Fruit fly (Drosophila melanogaster) whole organism, embryonic: ENCODE data around the gene cold.

Source experiments
- Ada2b ChIP-seq: fragments of 200-800 bp; sonication (Bioruptor generic); IDR thresholded peaks from 2 replicates; pipeline ENCODE4 v1.3.6; 2022; ENCODE audit warnings: missing biosample characterization, missing genetic modification characterization
- Adf1 ChIP-seq: fragments of 200-800 bp; sonication (Bioruptor generic); IDR thresholded peaks from 2 replicates; pipeline ENCODE4 v1.3.6; 2022; ENCODE audit warnings: missing biosample characterization, missing genetic modification characterization
- Aef1 ChIP-seq: fragments of 200-800 bp; sonication (Bioruptor generic); IDR thresholded peaks from 3 replicates; pipeline ENCODE4 v1.3.6; 2022; ENCODE audit warnings: missing biosample characterization, missing genetic modification characterization
- CG12219 ChIP-seq: fragments of 200-800 bp; sonication (Bioruptor generic); optimal IDR thresholded peaks from 3 replicates; lab custom pipeline; 2018; ENCODE audit warnings: missing biosample characterization, mild to moderate bottlenecking, missing genetic modification characterization
- CG14860 ChIP-seq: fragments of 200-800 bp; sonication (Bioruptor generic); IDR thresholded peaks from 3 replicates; pipeline ENCODE4 v1.3.6; 2022; ENCODE audit warnings: missing biosample characterization, missing genetic modification characterization; ENCODE audit not compliant: partially characterized antibody
- CG14965 ChIP-seq: fragments of 200-800 bp; sonication (Bioruptor generic); optimal IDR thresholded peaks from 2 replicates; lab custom pipeline; 2016; ENCODE audit warnings: missing biosample characterization, missing genetic modification characterization, borderline replicate concordance
- CG17361 ChIP-seq: fragments of 200-800 bp; sonication (Bioruptor generic); IDR thresholded peaks from 3 replicates; pipeline ENCODE4 v1.3.6; 2022; ENCODE audit warnings: missing biosample characterization, missing genetic modification characterization
- CG18764 ChIP-seq: fragments of 200-800 bp; sonication (Bioruptor generic); optimal IDR thresholded peaks from 3 replicates; lab custom pipeline; 2016; ENCODE audit warnings: missing biosample characterization, missing genetic modification characterization
- CG2116 ChIP-seq: fragments of 200-800 bp; sonication (Bioruptor generic); optimal IDR thresholded peaks from 3 replicates; lab custom pipeline; 2018; ENCODE audit warnings: missing biosample characterization, mild to moderate bottlenecking, missing genetic modification characterization
- CG2129 ChIP-seq: fragments of 200-800 bp; sonication (Bioruptor generic); IDR thresholded peaks from 2 replicates; pipeline ENCODE4 v1.3.6; 2022; ENCODE audit warnings: missing biosample characterization, missing genetic modification characterization; ENCODE audit not compliant: partially characterized antibody
- CG31441 ChIP-seq: fragments of 200-800 bp; sonication (Bioruptor generic); IDR thresholded peaks from 2 replicates; pipeline ENCODE4 v1.3.6; 2022; ENCODE audit warnings: missing biosample characterization, missing genetic modification characterization
- CG32772 ChIP-seq: fragments of 200-800 bp; sonication (Bioruptor generic); IDR thresholded peaks from 2 replicates; pipeline ENCODE4 v1.3.6; 2022; ENCODE audit warnings: missing biosample characterization, missing genetic modification characterization
- CG3847 ChIP-seq: fragments of 200-800 bp; sonication (Bioruptor generic); IDR thresholded peaks from 2 replicates; pipeline ENCODE4 v1.3.6; 2022; ENCODE audit warnings: missing biosample characterization, missing genetic modification characterization
- CG4424 ChIP-seq: fragments of 200-800 bp; sonication (Bioruptor generic); optimal IDR thresholded peaks from 3 replicates; lab custom pipeline; 2016; ENCODE audit warnings: missing biosample characterization, missing genetic modification characterization
- CG6254 ChIP-seq: fragments of 200-800 bp; sonication (Bioruptor generic); optimal IDR thresholded peaks from 3 replicates; lab custom pipeline; 2017; ENCODE audit warnings: mild to moderate bottlenecking, missing biosample characterization, missing genetic modification reagents, missing genetic modification characterization
- CG7372 ChIP-seq: fragments of 200-800 bp; sonication (Bioruptor generic); IDR thresholded peaks from 2 replicates; pipeline ENCODE4 v1.3.6; 2022; ENCODE audit warnings: missing biosample characterization, missing genetic modification characterization
- CG7928 ChIP-seq: fragments of 200-800 bp; sonication (Bioruptor generic); optimal IDR thresholded peaks from 2 replicates; lab custom pipeline; 2017; ENCODE audit warnings: missing biosample characterization, mild to moderate bottlenecking, missing genetic modification characterization
- D19B ChIP-seq: fragments of 200-800 bp; sonication (Bioruptor generic); optimal IDR thresholded peaks from 2 replicates; lab custom pipeline; 2017; ENCODE audit warnings: missing biosample characterization, mild to moderate bottlenecking, missing genetic modification characterization
- Doc3 ChIP-seq: fragments of 200-800 bp; sonication (Bioruptor generic); IDR thresholded peaks from 3 replicates; pipeline ENCODE4 v1.3.6; 2022; ENCODE audit warnings: missing biosample characterization, missing genetic modification characterization; ENCODE audit not compliant: partially characterized antibody
- E2f2 ChIP-seq: fragments of 200-800 bp; sonication (Bioruptor generic); IDR thresholded peaks from 2 replicates; pipeline ENCODE4 v1.3.6; 2022; ENCODE audit warnings: missing biosample characterization, missing genetic modification characterization
- ERR ChIP-seq: fragments of 200-800 bp; sonication (Bioruptor generic); optimal IDR thresholded peaks from 2 replicates; lab custom pipeline; 2016; ENCODE audit warnings: missing biosample characterization, missing genetic modification characterization
- Elba2 ChIP-seq: fragments of 200-800 bp; sonication (Bioruptor generic); optimal IDR thresholded peaks from 3 replicates; lab custom pipeline; 2016; ENCODE audit warnings: missing biosample characterization, missing genetic modification characterization
- Gug ChIP-seq: fragments of 200-800 bp; sonication (Bioruptor generic); IDR thresholded peaks from 4 replicates; pipeline ENCODE4 v1.3.6; 2022; ENCODE audit warnings: missing biosample characterization, missing genetic modification characterization
- H2.0 ChIP-seq: fragments of 200-800 bp; sonication (Bioruptor generic); IDR thresholded peaks from 2 replicates; pipeline ENCODE4 v1.3.6; 2022; ENCODE audit warnings: missing biosample characterization, missing genetic modification characterization
- Hmx ChIP-seq: fragments of 200-800 bp; sonication (Bioruptor generic); optimal IDR thresholded peaks from 2 replicates; lab custom pipeline; 2016; ENCODE audit warnings: missing biosample characterization, missing genetic modification characterization
- Lpt ChIP-seq: fragments of >200 bp; optimal IDR thresholded peaks from 2 replicates; lab custom pipeline; 2018; ENCODE audit warnings: missing biosample characterization, missing genetic modification characterization
- MBD-R2 ChIP-seq: fragments of 200-800 bp; sonication (Bioruptor generic); IDR thresholded peaks from 2 replicates; pipeline ENCODE4 v1.3.6; 2022; ENCODE audit warnings: missing biosample characterization, missing genetic modification characterization
- Oli ChIP-seq: fragments of 200-800 bp; sonication (Bioruptor generic); optimal IDR thresholded peaks from 2 replicates; lab custom pipeline; 2018; ENCODE audit warnings: missing biosample characterization, mild to moderate bottlenecking, missing genetic modification characterization, moderate library complexity
- Ssrp ChIP-seq: fragments of 200-800 bp; sonication (Bioruptor generic); optimal IDR thresholded peaks from 2 replicates; lab custom pipeline; 2018; ENCODE audit warnings: missing biosample characterization, mild to moderate bottlenecking, missing genetic modification characterization, moderate library complexity
- Stat92E ChIP-seq, 3 experiments: fragments of >200 bp in 2 of 3; fragments of 200-800 bp in 1 of 3; sonication (Bioruptor generic) in 1 of 3; optimal IDR thresholded peaks; 2 replicates each; lab custom pipeline; 2017 to 2019; ENCODE audit warnings: missing biosample characterization in 3 of 3, missing genetic modification characterization in 3 of 3, mild to moderate bottlenecking in 1 of 3, moderate library complexity in 1 of 3
- aop ChIP-seq: fragments of 200-800 bp; sonication (Bioruptor generic); IDR thresholded peaks from 2 replicates; pipeline ENCODE4 v1.3.6; 2022; ENCODE audit warnings: missing biosample characterization, missing genetic modification characterization
- ara ChIP-seq: fragments of 200-800 bp; sonication (Bioruptor generic); IDR thresholded peaks from 2 replicates; pipeline ENCODE4 v1.3.6; 2022; ENCODE audit warnings: missing biosample characterization, missing genetic modification characterization
- cg ChIP-seq: fragments of 200-800 bp; sonication (Bioruptor generic); optimal IDR thresholded peaks from 3 replicates; lab custom pipeline; 2019; ENCODE audit warnings: missing biosample characterization, mild to moderate bottlenecking, missing genetic modification characterization, moderate library complexity
- fd64A ChIP-seq: fragments of 200-800 bp; sonication (Bioruptor generic); optimal IDR thresholded peaks from 3 replicates; lab custom pipeline; 2018; ENCODE audit warnings: missing biosample characterization, mild to moderate bottlenecking, missing genetic modification characterization
- gsb ChIP-seq: fragments of 200-800 bp; sonication (Bioruptor generic); IDR thresholded peaks from 2 replicates; pipeline ENCODE4 v1.3.6; 2022; ENCODE audit warnings: missing biosample characterization, missing genetic modification characterization
- hb ChIP-seq: fragments of 200-800 bp; sonication (Bioruptor generic); IDR thresholded peaks from 3 replicates; pipeline ENCODE4 v1.3.6; 2022; ENCODE audit warnings: missing biosample characterization, missing genetic modification characterization; ENCODE audit not compliant: partially characterized antibody
- hkb ChIP-seq, 2 experiments: fragments of 200-800 bp in 1 of 2; fragments of >200 bp in 1 of 2; sonication (Bioruptor generic) in 1 of 2; IDR thresholded peaks in 1 of 2; optimal IDR thresholded peaks in 1 of 2; 2 replicates each; pipeline versions ENCODE4 v1.3.6 to Lab custom; 2017 to 2022; ENCODE audit warnings: missing biosample characterization in 1 of 2, missing genetic modification characterization in 1 of 2
- lilli ChIP-seq: fragments of 200-800 bp; sonication (Bioruptor generic); optimal IDR thresholded peaks from 3 replicates; lab custom pipeline; 2016; ENCODE audit warnings: missing biosample characterization, missing genetic modification characterization
- pzg ChIP-seq: fragments of 200-800 bp; sonication (Bioruptor generic); optimal IDR thresholded peaks from 3 replicates; lab custom pipeline; 2018; ENCODE audit warnings: missing biosample characterization, mild to moderate bottlenecking, missing genetic modification characterization, moderate library complexity
- sens ChIP-seq: fragments of 200-800 bp; sonication (Bioruptor generic); peaks from one replicate; lab custom pipeline; 2016; ENCODE audit warnings: missing biosample characterization, missing genetic modification characterization
- sna ChIP-seq: fragments of 200-800 bp; sonication (Bioruptor generic); IDR thresholded peaks from 2 replicates; pipeline ENCODE4 v1.3.6; 2022; ENCODE audit warnings: missing biosample characterization, missing genetic modification characterization; ENCODE audit not compliant: partially characterized antibody
- ssp ChIP-seq: fragments of 200-800 bp; sonication (Bioruptor generic); IDR thresholded peaks from 2 replicates; pipeline ENCODE4 v1.3.6; 2022; ENCODE audit warnings: missing biosample characterization, missing genetic modification characterization
- tgo ChIP-seq: fragments of 200-800 bp; sonication (Bioruptor generic); IDR thresholded peaks from 3 replicates; pipeline ENCODE4 v1.3.6; 2022; ENCODE audit warnings: missing biosample characterization, missing genetic modification characterization
- tup ChIP-seq: fragments of 200-800 bp; sonication (Bioruptor generic); optimal IDR thresholded peaks from 2 replicates; lab custom pipeline; 2016; ENCODE audit warnings: missing biosample characterization, mild to moderate bottlenecking, missing genetic modification characterization, moderate library complexity
- tx ChIP-seq: fragments of 200-800 bp; sonication (Bioruptor generic); optimal IDR thresholded peaks from 2 replicates; lab custom pipeline; 2016; ENCODE audit warnings: missing biosample characterization, missing genetic modification characterization
- vvl ChIP-seq: fragments of 200-800 bp; sonication (Bioruptor generic); IDR thresholded peaks from 2 replicates; pipeline ENCODE4 v1.3.6; 2022; ENCODE audit warnings: missing biosample characterization, missing genetic modification characterization
- wek ChIP-seq: fragments of 200-800 bp; sonication (Bioruptor generic); optimal IDR thresholded peaks from 3 replicates; lab custom pipeline; 2018; ENCODE audit warnings: missing biosample characterization, mild to moderate bottlenecking, missing genetic modification characterization, moderate library complexity
- zf30C ChIP-seq: fragments of 200-800 bp; sonication (Bioruptor generic); optimal IDR thresholded peaks from 3 replicates; lab custom pipeline; 2018; ENCODE audit warnings: missing biosample characterization, mild to moderate bottlenecking, missing genetic modification characterization
- zfh1 ChIP-seq: fragments of 200-800 bp; sonication (Bioruptor generic); IDR thresholded peaks from 3 replicates; pipeline ENCODE4 v1.3.6; 2022; ENCODE audit warnings: missing biosample characterization, missing genetic modification characterization

The cold gene

DNA sequence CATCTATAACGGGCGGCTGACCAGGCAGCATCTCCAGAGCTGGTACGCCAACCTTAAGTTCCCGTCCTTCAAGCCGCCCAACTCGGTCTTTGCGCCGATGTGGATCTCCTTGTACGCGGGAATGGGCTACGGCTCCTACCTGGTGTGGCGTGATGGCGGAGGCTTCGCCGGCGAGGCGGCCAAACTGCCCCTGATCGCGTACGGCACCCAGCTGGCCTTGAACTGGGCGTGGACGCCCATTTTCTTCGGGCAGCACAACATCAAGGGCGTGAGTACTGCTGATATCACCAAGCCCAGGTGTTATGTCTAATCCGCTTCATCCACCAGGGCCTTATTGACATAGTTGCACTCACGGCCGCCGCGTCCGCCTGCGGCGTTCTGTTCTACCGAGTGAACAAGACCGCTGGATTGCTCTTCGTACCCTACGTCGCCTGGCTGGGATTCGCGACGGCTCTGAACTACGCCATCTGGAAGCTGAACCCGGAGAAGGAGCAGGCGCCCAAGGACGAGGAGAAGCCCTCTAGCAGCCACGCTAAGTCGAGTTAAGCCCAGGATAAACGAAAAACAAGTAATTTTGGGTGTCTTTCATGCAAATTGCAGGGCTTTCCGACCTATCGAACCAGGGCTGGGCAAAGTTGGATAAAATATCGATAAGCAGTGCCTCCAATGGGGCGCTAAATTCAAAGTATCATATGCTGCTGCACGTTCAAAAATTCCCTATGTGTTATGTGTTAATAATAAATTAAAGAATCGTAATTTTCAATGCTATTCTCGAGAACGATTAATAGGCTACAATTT is 14.1 kb upstream of the cold start, which contains the start of gene rempA (continued):
- TF ChIP-seq pzg (GFP tag; lab: Kevin White, UChicago) (peak; percentile 41), Aef1 (no peak), aop (GFP tag; lab: Robert Waterston, UW) (no peak), CG6254 (GFP tag; lab: Kevin White, UChicago) (no peak), CG4424 (GFP tag; lab: Kevin White, UChicago) (no peak), CG14965 (no peak), fd64A (no peak), tx (GFP tag; lab: Kevin White, UChicago) (no peak), sens (no peak), hb (peak; percentile 66; the same call in 1 of the 3 replicates), CG2129 (GFP tag; lab: Robert Waterston, UW) (peak; percentile 43), Ssrp (tag; lab: Kevin White, UChicago) (no peak), sna (GFP tag; lab: Robert Waterston, UW) (peak; percentile 64), Elba2 (GFP tag; lab: Kevin White, UChicago) (no peak), CG7928 (GFP tag; lab: Kevin White, UChicago) (peak; percentile 91), vvl (GFP tag; lab: Robert Waterston, UW) (0 out of 2 replicates have a peak, but pooled peaks have one; percentile 12), Lpt (GFP tag; lab: Kevin White, UChicago) (no peak), CG18764 (GFP tag; lab: Kevin White, UChicago) (no peak), CG3847 (GFP tag; lab: Robert Waterston, UW) (no peak), CG7372 (GFP tag; lab: Robert Waterston, UW) (no peak), Ada2b (GFP tag; lab: Robert Waterston, UW) (no peak), CG32772 (GFP tag; lab: Robert Waterston, UW) (no peak), zfh1 (GFP tag; lab: Robert Waterston, UW) (no peak), H2.0 (GFP tag; lab: Robert Waterston, UW) (no peak), E2f2 (GFP tag; lab: Robert Waterston, UW) (peak; percentile 94), ssp (GFP tag; lab: Robert Waterston, UW) (no peak), tgo (GFP tag; lab: Robert Waterston, UW) (no peak), CG14860 (GFP tag; lab: Robert Waterston, UW) (peak; percentile 54; the same call in 2 of the 3 replicates), CG31441 (GFP tag; lab: Robert Waterston, UW) (no peak), lilli (GFP tag; lab: Kevin White, UChicago) (no peak), gsb (GFP tag; lab: Robert Waterston, UW) (no peak), zf30C (GFP tag; lab: Kevin White, UChicago) (no peak), CG12219 (GFP tag; lab: Kevin White, UChicago) (no peak), wek (GFP tag; lab: Kevin White, UChicago) (no peak), Adf1 (no peak), Doc3 (peak; percentile 60), cg (GFP tag; lab: Kevin White, UChicago) (no peak), Stat92E (GFP tag; optimal IDR thresholded peaks at IDR 0.05; lab: Kevin White, UChicago) (no peak), ara (GFP tag; lab: Robert Waterston, UW) (no peak), D19B (GFP tag; lab: Kevin White, UChicago) (no peak), hkb (optimal IDR thresholded peaks at IDR 0.05; lab: Kevin White, UChicago) (no peak), hkb (GFP tag; IDR thresholded peaks at IDR 0.05; lab: Robert Waterston, UW) (0 out of 2 replicates have a peak, but pooled peaks have one; percentile 9), Oli (no peak), ERR (GFP tag; lab: Kevin White, UChicago) (no peak), tup (GFP tag; lab: Kevin White, UChicago) (no peak), CG17361 (GFP tag; lab: Robert Waterston, UW) (no peak), CG2116 (peak; percentile 51), Gug (no peak), MBD-R2 (peak; percentile 66), Hmx (no peak)
